Fruit fly (Drosophila melanogaster): ENCODE results near the gene Tsf1.

- TF ChIP-seq Ets96B (tag; optimal IDR thresholded peaks at IDR 0.05) (peak; percentile 68), Smox (GFP tag; optimal IDR thresholded peaks at IDR 0.05) (peak; percentile 44), Hr38 (GFP tag; optimal IDR thresholded peaks at IDR 0.05) (no peak), fkh (GFP tag; optimal IDR thresholded peaks at IDR 0.05) (peak; percentile 67), CG16779 (tag; optimal IDR thresholded peaks at IDR 0.05) (peak; percentile 27), CG31627 (GFP tag; optimal IDR thresholded peaks at IDR 0.05) (peak; percentile 75), Lpt (GFP tag; optimal IDR thresholded peaks at IDR 0.05) (peak; percentile 12), CG6854 (GFP tag; optimal IDR thresholded peaks at IDR 0.05) (peak; percentile 19), Ets21C (GFP tag; optimal IDR thresholded peaks at IDR 0.05) (peak; percentile 64), Met (GFP tag; optimal IDR thresholded peaks at IDR 0.05) (peak; percentile 80), pdm3 (GFP tag; optimal IDR thresholded peaks at IDR 0.05) (peak; percentile 72)
These were observed 19.8 kb upstream of the Tsf1 start for dm6 chrX:18366851-18367649.
